Worm (Caenorhabditis elegans) whole organism, early embryonic: ENCODE measurements around the gene dpl-1.

Source experiments
- ama-1 ChIP-seq: fragments of 150-350 bp; optimal IDR thresholded peaks from 2 replicates; lab custom pipeline; 2014
- ceh-13 ChIP-seq: fragments of 200-800 bp; sonication (Bioruptor generic); optimal IDR thresholded peaks from 2 replicates; lab custom pipeline; 2018; ENCODE audit warnings: mild to moderate bottlenecking, missing genetic modification characterization, missing compliant biosample characterization
- ceh-36 ChIP-seq: sonication (generic microtip); optimal IDR thresholded peaks from 2 replicates; lab custom pipeline; 2016; ENCODE audit warnings: missing genetic modification characterization, inconsistent platforms, missing compliant biosample characterization
- ets-7 ChIP-seq: sonication (generic microtip); optimal IDR thresholded peaks from 2 replicates; lab custom pipeline; 2016; ENCODE audit warnings: missing genotype, missing genetic modification characterization, missing compliant biosample characterization
- flt-1 ChIP-seq: fragments of 200-800 bp; sonication (Bioruptor generic); IDR thresholded peaks from 2 replicates; pipeline ENCODE4 v1.3.6; 2022; ENCODE audit warnings: missing genetic modification characterization, missing compliant biosample characterization
- hmg-4 ChIP-seq: fragments of 200-800 bp; sonication (Bioruptor generic); optimal IDR thresholded peaks from 2 replicates; lab custom pipeline; 2018; ENCODE audit warnings: mild to moderate bottlenecking, missing genetic modification characterization, missing compliant biosample characterization
- hnd-1 ChIP-seq: sonication (generic microtip); optimal IDR thresholded peaks from 2 replicates; lab custom pipeline; 2016; ENCODE audit warnings: missing genetic modification characterization, missing compliant biosample characterization
- pes-1 ChIP-seq: fragments of 200-800 bp; sonication (Bioruptor generic); IDR thresholded peaks from 2 replicates; pipeline ENCODE4 v1.3.6; 2022; ENCODE audit warnings: missing genetic modification reagents, missing genetic modification characterization, missing compliant biosample characterization
- scrt-1 ChIP-seq: fragments of 200-800 bp; sonication (Bioruptor generic); IDR thresholded peaks from 2 replicates; pipeline ENCODE4 v1.3.6; 2022; ENCODE audit warnings: missing genetic modification characterization, missing compliant biosample characterization
- sea-1 ChIP-seq: fragments of 200-800 bp; sonication (Bioruptor generic); conservative IDR thresholded peaks from 2 replicates; pipeline ENCODE4 v1.3.6; 2022; ENCODE audit warnings: missing genetic modification characterization, missing compliant biosample characterization
- tbx-11 ChIP-seq: fragments of 200-800 bp; sonication (Bioruptor generic); IDR thresholded peaks from 2 replicates; pipeline ENCODE4 v1.3.6; 2022; ENCODE audit warnings: missing genetic modification characterization, missing compliant biosample characterization
- tbx-37 ChIP-seq: fragments of 200-800 bp; sonication (Bioruptor generic); conservative IDR thresholded peaks from 2 replicates; pipeline ENCODE4 v1.3.6; 2022; ENCODE audit warnings: missing genetic modification reagents, missing genetic modification characterization, missing compliant biosample characterization
- tra-4 ChIP-seq: sonication (generic microtip); optimal IDR thresholded peaks from 2 replicates; lab custom pipeline; 2017; ENCODE audit warnings: missing genetic modification characterization, missing compliant biosample characterization

DNA sequence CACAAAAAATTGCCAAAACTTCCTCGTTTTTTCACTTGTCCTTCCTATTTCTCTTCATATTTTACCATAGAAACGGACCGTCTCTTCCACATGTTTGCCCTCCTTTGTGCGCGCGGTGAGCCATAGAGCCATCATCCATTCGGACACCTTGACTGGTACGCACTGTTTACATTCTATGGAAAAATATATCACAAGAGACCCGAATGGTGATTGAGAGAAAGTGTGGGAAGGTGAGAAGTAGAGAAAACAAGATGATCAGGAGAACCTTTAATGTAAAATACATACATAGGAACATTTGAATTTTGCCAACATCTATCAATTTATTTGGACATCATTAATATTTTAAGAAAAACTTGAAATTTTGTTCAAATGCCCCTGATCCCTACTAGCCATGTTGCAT is 16.2 kb downstream of the dpl-1 start:
- TF ChIP-seq hnd-1: no peak
- no peak for TF ChIP-seq tbx-37
- no peak for TF ChIP-seq tbx-11 (GFP tag; lab: Robert Waterston, UW)
- TF ChIP-seq ceh-36 (tag; lab: Kevin White, UChicago): no peak
- no peak for TF ChIP-seq tra-4
- no peak for TF ChIP-seq ama-1
- TF ChIP-seq ceh-13 (GFP tag; lab: Kevin White, UChicago): no peak
- no peak for TF ChIP-seq ets-7
- TF ChIP-seq sea-1 (GFP tag; lab: Robert Waterston, UW): no peak
- no peak for TF ChIP-seq hmg-4 (GFP tag; lab: Kevin White, UChicago)
- TF ChIP-seq pes-1 (GFP tag; lab: Robert Waterston, UW): no peak
- TF ChIP-seq flt-1: no peak
- no peak for TF ChIP-seq scrt-1 (GFP tag; lab: Robert Waterston, UW)
